Fruit fly (Drosophila melanogaster) whole organism, embryonic: Measurements from ENCODE around the gene Faa.

ENCODE experiments used
- Ada2b ChIP-seq: fragments of 200-800 bp; sonication (Bioruptor generic); IDR thresholded peaks from 2 replicates; pipeline ENCODE4 v1.3.6; 2022; ENCODE audit warnings: missing biosample characterization, missing genetic modification characterization
- CG13894 ChIP-seq: fragments of 200-800 bp; sonication (Bioruptor generic); optimal IDR thresholded peaks from 3 replicates; lab custom pipeline; 2018; ENCODE audit warnings: missing biosample characterization, mild to moderate bottlenecking, missing genetic modification characterization, moderate library complexity
- CG17359 ChIP-seq: fragments of 200-800 bp; sonication (Bioruptor generic); optimal IDR thresholded peaks from 3 replicates; lab custom pipeline; 2018; ENCODE audit warnings: missing biosample characterization, mild to moderate bottlenecking, missing genetic modification characterization, moderate library complexity
- CG17802 ChIP-seq: fragments of 200-800 bp; sonication (Bioruptor generic); optimal IDR thresholded peaks from 2 replicates; lab custom pipeline; 2018; ENCODE audit warnings: missing biosample characterization, mild to moderate bottlenecking, missing genetic modification characterization, moderate library complexity
- CG32532 ChIP-seq: fragments of 200-800 bp; sonication (Bioruptor generic); IDR thresholded peaks from 2 replicates; pipeline ENCODE4 v1.3.6; 2022; ENCODE audit warnings: missing biosample characterization, missing genetic modification characterization
- CG33213 ChIP-seq: fragments of 200-800 bp; sonication (Bioruptor generic); optimal IDR thresholded peaks from 3 replicates; lab custom pipeline; 2016; ENCODE audit warnings: missing biosample characterization, missing genetic modification characterization
- CG3407 ChIP-seq: fragments of 200-800 bp; sonication (Bioruptor generic); optimal IDR thresholded peaks from 2 replicates; lab custom pipeline; 2018; ENCODE audit warnings: missing biosample characterization, mild to moderate bottlenecking, missing genetic modification characterization
- CG34376 ChIP-seq: fragments of 200-800 bp; sonication (Bioruptor generic); optimal IDR thresholded peaks from 2 replicates; lab custom pipeline; 2018; ENCODE audit warnings: missing biosample characterization, mild to moderate bottlenecking, missing genetic modification characterization
- CG4820 ChIP-seq: fragments of 200-800 bp; sonication (Bioruptor generic); optimal IDR thresholded peaks from 3 replicates; lab custom pipeline; 2016; ENCODE audit warnings: missing biosample characterization, missing genetic modification characterization
- CG4854 ChIP-seq: fragments of 200-800 bp; sonication (Bioruptor generic); optimal IDR thresholded peaks from 2 replicates; lab custom pipeline; 2016; ENCODE audit warnings: missing biosample characterization, missing genetic modification characterization, inconsistent platforms
- CG9215 ChIP-seq: fragments of 200-800 bp; sonication (Bioruptor generic); IDR thresholded peaks from 2 replicates; pipeline ENCODE4 v1.3.6; 2022; ENCODE audit warnings: missing biosample characterization, missing genetic modification characterization
- CG9437 ChIP-seq: fragments of 200-800 bp; sonication (Bioruptor generic); optimal IDR thresholded peaks from 2 replicates; lab custom pipeline; 2018; ENCODE audit warnings: missing biosample characterization, mild to moderate bottlenecking, missing genetic modification characterization
- D19A ChIP-seq: fragments of 200-800 bp; optimal IDR thresholded peaks from 3 replicates; lab custom pipeline; 2019; ENCODE audit warnings: missing biosample characterization, mild to moderate bottlenecking, missing genetic modification characterization, moderate library complexity
- HmgZ ChIP-seq: fragments of 200-800 bp; sonication (Bioruptor generic); optimal IDR thresholded peaks from 2 replicates; lab custom pipeline; 2018; ENCODE audit warnings: missing biosample characterization, mild to moderate bottlenecking, missing genetic modification characterization
- Lhr ChIP-seq: fragments of 200-800 bp; sonication (Bioruptor generic); optimal IDR thresholded peaks from 3 replicates; lab custom pipeline; 2017; ENCODE audit warnings: mild to moderate bottlenecking, missing biosample characterization, missing genetic modification reagents, missing genetic modification characterization
- MTF-1 ChIP-seq: fragments of 200-800 bp; sonication (Bioruptor generic); optimal IDR thresholded peaks from 2 replicates; lab custom pipeline; 2018; ENCODE audit warnings: missing biosample characterization, mild to moderate bottlenecking, missing genetic modification characterization, borderline replicate concordance
- NC2β ChIP-seq: fragments of 200-800 bp; sonication (Bioruptor generic); optimal IDR thresholded peaks from 2 replicates; lab custom pipeline; 2016; ENCODE audit warnings: missing biosample characterization, missing genetic modification characterization
- NfI ChIP-seq: fragments of 200-800 bp; sonication (Bioruptor generic); optimal IDR thresholded peaks from 3 replicates; lab custom pipeline; 2018; ENCODE audit warnings: missing biosample characterization, mild to moderate bottlenecking, missing genetic modification characterization, moderate library complexity
- Oli ChIP-seq: fragments of 200-800 bp; sonication (Bioruptor generic); optimal IDR thresholded peaks from 2 replicates; lab custom pipeline; 2018; ENCODE audit warnings: missing biosample characterization, mild to moderate bottlenecking, missing genetic modification characterization, moderate library complexity
- Trl ChIP-seq, 3 experiments: fragments of >200 bp in 2 of 3; fragments of 200-800 bp in 1 of 3; sonication (Bioruptor generic) in 1 of 3; optimal IDR thresholded peaks; 2 replicates in 1 of 3; 3 replicates in 2 of 3; lab custom pipeline; 2016 to 2017; ENCODE audit warnings: missing biosample characterization in 1 of 3, missing genetic modification characterization in 1 of 3
- Xrp1 ChIP-seq: fragments of 200-800 bp; sonication (Bioruptor generic); IDR thresholded peaks from 2 replicates; pipeline ENCODE4 v1.3.6; 2022; ENCODE audit warnings: missing biosample characterization, missing genetic modification characterization
- al ChIP-seq: fragments of 200-800 bp; sonication (Bioruptor generic); IDR thresholded peaks from 2 replicates; pipeline ENCODE4 v1.3.6; 2022; ENCODE audit warnings: missing biosample characterization, missing genetic modification characterization
- corto ChIP-seq: fragments of 200-800 bp; sonication (Bioruptor generic); optimal IDR thresholded peaks from 2 replicates; lab custom pipeline; 2016; ENCODE audit warnings: missing biosample characterization, mild to moderate bottlenecking, missing genetic modification characterization, moderate library complexity
- eve ChIP-seq, 2 experiments: fragments of >200 bp; optimal IDR thresholded peaks; 2 replicates each; lab custom pipeline; 2017; ENCODE audit warnings: missing biosample characterization in 2 of 2, missing genetic modification characterization in 2 of 2
- exex ChIP-seq: fragments of 200-800 bp; sonication (Bioruptor generic); optimal IDR thresholded peaks from 4 replicates; lab custom pipeline; 2018; ENCODE audit warnings: missing biosample characterization, mild to moderate bottlenecking, missing genetic modification characterization, moderate library complexity
- grn ChIP-seq: fragments of 200-800 bp; sonication (Bioruptor generic); optimal IDR thresholded peaks from 3 replicates; lab custom pipeline; 2017; ENCODE audit warnings: missing biosample characterization, missing genetic modification characterization
- jing ChIP-seq: fragments of 200-800 bp; sonication (Bioruptor generic); optimal IDR thresholded peaks from 2 replicates; lab custom pipeline; 2018; ENCODE audit warnings: missing biosample characterization, mild to moderate bottlenecking, missing genetic modification characterization
- luna ChIP-seq: fragments of 200-800 bp; sonication (Bioruptor generic); optimal IDR thresholded peaks from 2 replicates; lab custom pipeline; 2016; ENCODE audit warnings: missing biosample characterization, missing genetic modification characterization
- nau ChIP-seq: fragments of 200-800 bp; sonication (Bioruptor generic); optimal IDR thresholded peaks from 3 replicates; lab custom pipeline; 2017; ENCODE audit warnings: missing biosample characterization, mild to moderate bottlenecking, missing genetic modification characterization, missing genetic modification reagents
- otp ChIP-seq: fragments of 200-800 bp; sonication (Bioruptor generic); IDR thresholded peaks from 3 replicates; pipeline ENCODE4, ENCODE4 v1.3.6; 2022; ENCODE audit warnings: missing biosample characterization, missing genetic modification characterization
- sens ChIP-seq: fragments of 200-800 bp; sonication (Bioruptor generic); peaks from one replicate; lab custom pipeline; 2016; ENCODE audit warnings: missing biosample characterization, missing genetic modification characterization
- sim ChIP-seq: fragments of 200-800 bp; sonication (Bioruptor generic); IDR thresholded peaks from 2 replicates; pipeline ENCODE4 v1.3.6; 2022; ENCODE audit warnings: missing biosample characterization, missing genetic modification characterization
- sqz ChIP-seq: fragments of 200-800 bp; sonication (Bioruptor generic); optimal IDR thresholded peaks from 3 replicates; lab custom pipeline; 2018; ENCODE audit warnings: missing biosample characterization, mild to moderate bottlenecking, missing genetic modification characterization
- twi ChIP-seq: fragments of 200-800 bp; optimal IDR thresholded peaks from 2 replicates; lab custom pipeline; 2019; ENCODE audit warnings: missing biosample characterization, mild to moderate bottlenecking, missing genetic modification characterization, moderate library complexity
- tx ChIP-seq: fragments of 200-800 bp; sonication (Bioruptor generic); optimal IDR thresholded peaks from 2 replicates; lab custom pipeline; 2016; ENCODE audit warnings: missing biosample characterization, missing genetic modification characterization
- vnd ChIP-seq: fragments of 200-800 bp; sonication (Bioruptor generic); IDR thresholded peaks from 3 replicates; pipeline ENCODE4 v1.3.6; 2022; ENCODE audit warnings: missing biosample characterization, missing genetic modification characterization; ENCODE audit not compliant: partially characterized antibody
- yki ChIP-seq: fragments of >200 bp; optimal IDR thresholded peaks from 3 replicates; lab custom pipeline; 2018

Gene Faa

dm6 chr3L:4115701-4116100 lies 41.9 kb upstream of the Faa start:
- TF ChIP-seq sqz (GFP tag; lab: Kevin White, UChicago) (no peak), CG34376 (GFP tag; lab: Kevin White, UChicago) (peak; percentile 13), D19A (no peak), NC2β (no peak), nau (GFP tag; lab: Kevin White, UChicago) (no peak), jing (no peak), CG4854 (no peak), Trl (optimal IDR thresholded peaks at IDR 0.05; lab: Kevin White, UChicago) (peak in 1 of 2 experiments; percentile 7), Trl (GFP tag; optimal IDR thresholded peaks at IDR 0.05; lab: Kevin White, UChicago) (no peak), eve (GFP tag; optimal IDR thresholded peaks at IDR 0.05; lab: Kevin White, UChicago) (no peak), al (GFP tag; lab: Robert Waterston, UW) (no peak), yki (lab: Kevin White, UChicago) (no peak), CG17802 (no peak), exex (tag; lab: Kevin White, UChicago) (peak; percentile 60), CG32532 (no peak), grn (peak; percentile 44), sens (no peak), Xrp1 (GFP tag; lab: Robert Waterston, UW) (no peak), CG9215 (GFP tag; lab: Robert Waterston, UW) (no peak), twi (tag; lab: Kevin White, UChicago) (no peak), HmgZ (tag; lab: Kevin White, UChicago) (no peak), CG17359 (tag; lab: Kevin White, UChicago) (no peak), NfI (GFP tag; lab: Kevin White, UChicago) (no peak), CG13894 (tag; lab: Kevin White, UChicago) (no peak), Lhr (GFP tag; lab: Kevin White, UChicago) (no peak), tx (GFP tag; lab: Kevin White, UChicago) (no peak), Oli (tag; lab: Kevin White, UChicago) (no peak), CG33213 (GFP tag; lab: Kevin White, UChicago) (no peak), sim (GFP tag; lab: Robert Waterston, UW) (no peak), Ada2b (GFP tag; lab: Robert Waterston, UW) (no peak)

- TF ChIP-seq corto (GFP tag; lab: Kevin White, UChicago) (no peak), vnd (GFP tag; lab: Robert Waterston, UW) (0 out of 3 replicates have a peak, but pooled peaks have one; percentile 12)
Observed at dm6 chr3L:4115107-4115506, 41.4 kb upstream of the Faa start.

- TF ChIP-seq luna (GFP tag; lab: Kevin White, UChicago) (no peak), MTF-1 (GFP tag; lab: Kevin White, UChicago) (no peak), sens (peak; percentile 30), CG4820 (GFP tag; lab: Kevin White, UChicago) (no peak), CG3407 (GFP tag; lab: Kevin White, UChicago) (no peak), otp (GFP tag; lab: Robert Waterston, UW) (no peak), NfI (GFP tag; lab: Kevin White, UChicago) (no peak), CG9437 (GFP tag; lab: Kevin White, UChicago) (no peak)
- TF ChIP-seq, all 482 proteins: peak for 1
Observed at dm6 chr3L:4113998-4114397, 40.2 kb upstream of the Faa start.
